Fruit fly (Drosophila melanogaster) whole organism, prepupa: Measurements from ENCODE around the gene CG11085.

ENCODE experiments used
- Blimp-1 ChIP-seq: fragments of 200-800 bp; sonication (Bioruptor generic); optimal IDR thresholded peaks from 3 replicates; lab custom pipeline; 2017; ENCODE audit warnings: missing biosample characterization, missing genetic modification characterization, mild to moderate bottlenecking, moderate library complexity, missing genetic modification reagents
- CG10631 ChIP-seq: fragments of 200-800 bp; sonication (Bioruptor generic); optimal IDR thresholded peaks from 2 replicates; lab custom pipeline; 2016; ENCODE audit warnings: missing biosample characterization, missing genetic modification characterization
- CG3919 ChIP-seq: fragments of 200-800 bp; sonication (Bioruptor generic); optimal IDR thresholded peaks from 3 replicates; lab custom pipeline; 2016; ENCODE audit warnings: missing biosample characterization, missing genetic modification characterization
- CG4318 ChIP-seq: fragments of 200-800 bp; sonication (Bioruptor generic); optimal IDR thresholded peaks from 3 replicates; lab custom pipeline; 2017; ENCODE audit warnings: missing biosample characterization, mild to moderate bottlenecking, missing genetic modification characterization
- CG6854 ChIP-seq: fragments of 200-800 bp; sonication (Bioruptor generic); optimal IDR thresholded peaks from 2 replicates; lab custom pipeline; 2017; ENCODE audit warnings: missing biosample characterization, mild to moderate bottlenecking, missing genetic modification characterization
- CG7368 ChIP-seq: fragments of 200-800 bp; sonication (Bioruptor generic); optimal IDR thresholded peaks from 3 replicates; lab custom pipeline; 2016; ENCODE audit warnings: missing biosample characterization, missing genetic modification characterization
- Eip93F ChIP-seq: fragments of 200-800 bp; sonication (Bioruptor generic); optimal IDR thresholded peaks from 2 replicates; lab custom pipeline; 2016; ENCODE audit warnings: missing biosample characterization, mild to moderate bottlenecking, missing genetic modification characterization
- dac ChIP-seq: fragments of 200-800 bp; sonication (Bioruptor generic); optimal IDR thresholded peaks from 2 replicates; lab custom pipeline; 2017; ENCODE audit warnings: missing biosample characterization, mild to moderate bottlenecking, missing genetic modification characterization
- ss ChIP-seq, 2 experiments: fragments of 200-800 bp; sonication (Bioruptor generic); optimal IDR thresholded peaks; 2 replicates in 1 of 2; 3 replicates in 1 of 2; lab custom pipeline; 2017 to 2018; ENCODE audit warnings: mild to moderate bottlenecking in 2 of 2, missing biosample characterization in 2 of 2, missing genetic modification characterization in 2 of 2, moderate library complexity in 1 of 2
- topi ChIP-seq: fragments of 200-800 bp; sonication (Bioruptor generic); optimal IDR thresholded peaks from 3 replicates; lab custom pipeline; 2016; ENCODE audit warnings: missing biosample characterization, missing genetic modification characterization

- TF ChIP-seq ss (GFP tag; optimal IDR thresholded peaks at IDR 0.05; lab: Kevin White, UChicago), result peak; percentile 22 to 65
- no peak for TF ChIP-seq CG3919 (GFP tag; lab: Kevin White, UChicago)
- TF ChIP-seq Blimp-1 (GFP tag; lab: Kevin White, UChicago), result no peak
- no peak for TF ChIP-seq CG10631 (GFP tag; lab: Kevin White, UChicago)
- no peak for TF ChIP-seq CG4318 (GFP tag; lab: Kevin White, UChicago)
- no peak for TF ChIP-seq topi (GFP tag; lab: Kevin White, UChicago)
- TF ChIP-seq CG7368, result no peak
- TF ChIP-seq CG6854 (GFP tag; lab: Kevin White, UChicago), result no peak
- TF ChIP-seq dac (GFP tag; lab: Kevin White, UChicago), result no peak
- no peak for TF ChIP-seq Eip93F (GFP tag; lab: Kevin White, UChicago)
These were observed 36.0 kb upstream of the CG11085 start for dm6 chrX:12580040-12580497.
